Fruit fly (Drosophila melanogaster) whole organism, pupa: ENCODE measurements around the gene CG46462.

ENCODE experiments used
- CG10348 ChIP-seq: fragments of 200-800 bp; sonication (Bioruptor generic); IDR thresholded peaks from 2 replicates; pipeline ENCODE4 v1.3.6; 2022; ENCODE audit warnings: missing biosample characterization, missing genetic modification characterization
- CG12605 ChIP-seq: fragments of 200-800 bp; sonication (Bioruptor generic); IDR thresholded peaks from 2 replicates; pipeline ENCODE4 v1.3.6; 2022; ENCODE audit warnings: missing biosample characterization, missing genetic modification characterization
- CG13204 ChIP-seq: fragments of 200-800 bp; sonication (Bioruptor generic); optimal IDR thresholded peaks from 2 replicates; lab custom pipeline; 2018; ENCODE audit warnings: missing biosample characterization, mild to moderate bottlenecking, missing genetic modification characterization, moderate library complexity
- CG14655 ChIP-seq: fragments of 200-800 bp; sonication (Bioruptor generic); optimal IDR thresholded peaks from 3 replicates; lab custom pipeline; 2017; ENCODE audit warnings: mild to moderate bottlenecking, missing biosample characterization, missing genetic modification reagents, missing genetic modification characterization
- CG15710 ChIP-seq: fragments of 200-800 bp; sonication (Bioruptor generic); optimal IDR thresholded peaks from 2 replicates; lab custom pipeline; 2018; ENCODE audit warnings: missing biosample characterization, mild to moderate bottlenecking, missing genetic modification characterization, moderate library complexity
- CG17806 ChIP-seq: fragments of 200-800 bp; sonication (Bioruptor generic); optimal IDR thresholded peaks from 2 replicates; lab custom pipeline; 2018; ENCODE audit warnings: missing biosample characterization, mild to moderate bottlenecking, missing genetic modification characterization, moderate library complexity
- CG32121 ChIP-seq: fragments of 200-800 bp; sonication (Bioruptor generic); IDR thresholded peaks from 2 replicates; pipeline ENCODE4 v1.3.6; 2022; ENCODE audit warnings: missing biosample characterization, missing genetic modification characterization
- CG34367 ChIP-seq: fragments of 200-800 bp; sonication (Bioruptor generic); optimal IDR thresholded peaks from 2 replicates; lab custom pipeline; 2018; ENCODE audit warnings: missing biosample characterization, mild to moderate bottlenecking, missing genetic modification characterization
- CG4496 ChIP-seq: fragments of 200-800 bp; sonication (Bioruptor generic); IDR thresholded peaks from 3 replicates; pipeline ENCODE4 v1.3.6; 2022; ENCODE audit warnings: missing biosample characterization, missing genetic modification characterization
- CG8159 ChIP-seq: fragments of 200-800 bp; sonication (Bioruptor generic); optimal IDR thresholded peaks from 3 replicates; lab custom pipeline; 2018; ENCODE audit warnings: missing biosample characterization, mild to moderate bottlenecking, missing genetic modification characterization, moderate library complexity
- CG8301 ChIP-seq: fragments of 200-800 bp; sonication (Bioruptor generic); optimal IDR thresholded peaks from 2 replicates; lab custom pipeline; 2018; ENCODE audit warnings: missing biosample characterization, mild to moderate bottlenecking, missing genetic modification characterization
- CG9948 ChIP-seq: fragments of 200-800 bp; sonication (Bioruptor generic); optimal IDR thresholded peaks from 2 replicates; lab custom pipeline; 2018; ENCODE audit warnings: missing biosample characterization, mild to moderate bottlenecking, missing genetic modification characterization, moderate library complexity
- D1 ChIP-seq: fragments of 200-800 bp; sonication (Bioruptor generic); optimal IDR thresholded peaks from 2 replicates; lab custom pipeline; 2018; ENCODE audit warnings: missing biosample characterization, mild to moderate bottlenecking, missing genetic modification characterization, moderate library complexity
- EcR ChIP-seq: fragments of 200-800 bp; sonication (Bioruptor generic); optimal IDR thresholded peaks from 3 replicates; lab custom pipeline; 2019; ENCODE audit warnings: missing biosample characterization, missing genetic modification characterization, mild to moderate bottlenecking, moderate library complexity, missing genetic modification reagents
- Ets98B ChIP-seq: fragments of 200-800 bp; sonication (Bioruptor generic); IDR thresholded peaks from 2 replicates; pipeline ENCODE4 v1.3.6; 2022; ENCODE audit warnings: missing biosample characterization, missing genetic modification characterization
- Pif1A ChIP-seq: fragments of 200-800 bp; sonication (Bioruptor generic); optimal IDR thresholded peaks from 3 replicates; lab custom pipeline; 2016; ENCODE audit warnings: missing biosample characterization, missing genetic modification characterization
- Pif1B ChIP-seq: fragments of 200-800 bp; sonication (Bioruptor generic); optimal IDR thresholded peaks from 3 replicates; lab custom pipeline; 2016; ENCODE audit warnings: missing biosample characterization, missing genetic modification characterization
- Snoo ChIP-seq: fragments of 200-800 bp; sonication (Bioruptor generic); optimal IDR thresholded peaks from 3 replicates; lab custom pipeline; 2017; ENCODE audit warnings: missing biosample characterization, mild to moderate bottlenecking, missing genetic modification characterization, inconsistent platforms
- fd96Ca ChIP-seq: fragments of 200-800 bp; sonication (Bioruptor generic); IDR thresholded peaks from 3 replicates; pipeline ENCODE4 v1.3.6; 2022; ENCODE audit warnings: missing biosample characterization, missing genetic modification characterization
- gl ChIP-seq: fragments of 200-800 bp; sonication (Bioruptor generic); optimal IDR thresholded peaks from 2 replicates; lab custom pipeline; 2018; ENCODE audit warnings: missing biosample characterization, mild to moderate bottlenecking, missing genetic modification characterization
- rn ChIP-seq: fragments of 200-800 bp; sonication (Bioruptor generic); IDR thresholded peaks from 2 replicates; pipeline ENCODE4 v1.3.6; 2022; ENCODE audit warnings: missing biosample characterization, missing genetic modification characterization

Gene CG46462

DNA sequence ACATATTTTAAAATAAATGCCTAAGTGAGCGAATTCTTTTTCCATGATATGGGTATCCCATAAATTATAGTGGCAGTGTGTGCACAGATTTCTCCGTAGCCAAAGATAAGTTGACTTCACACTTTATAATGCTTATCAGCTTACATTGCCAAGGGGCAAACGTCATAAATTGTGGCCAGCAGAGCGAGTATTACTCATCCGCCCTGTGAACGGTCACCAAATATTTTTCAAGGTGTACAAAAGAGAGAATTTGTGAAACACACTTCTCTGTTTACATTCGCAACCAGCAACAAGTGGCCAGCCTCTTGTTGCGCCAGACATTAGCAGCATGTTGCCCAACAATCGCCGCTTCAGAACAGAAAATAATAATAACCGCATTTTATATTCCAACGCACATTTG lies 1.4 kb downstream of the CG46462 start:
- TF ChIP-seq CG12605 (GFP tag; lab: Robert Waterston, UW): peak; percentile 62
- TF ChIP-seq gl (tag; lab: Kevin White, UChicago): no peak
- TF ChIP-seq Snoo (tag; lab: Kevin White, UChicago): no peak
- TF ChIP-seq Ets98B (GFP tag; lab: Robert Waterston, UW): peak; percentile 53
- peak; percentile 35 for TF ChIP-seq Pif1A (GFP tag; lab: Kevin White, UChicago)
- 0 out of 3 replicates have a peak, but pooled peaks have one; percentile 10 for TF ChIP-seq fd96Ca
- peak; percentile 26; the same call in 1 of the 2 replicates for TF ChIP-seq CG32121
- TF ChIP-seq, all 21 proteins: peak for 5

- TF ChIP-seq CG13204 (GFP tag; lab: Kevin White, UChicago) (no peak), Ets98B (GFP tag; lab: Robert Waterston, UW) (peak; percentile 30; the same call in 1 of the 2 replicates), gl (tag; lab: Kevin White, UChicago) (no peak), Snoo (tag; lab: Kevin White, UChicago) (no peak), CG10348 (no peak), CG32121 (peak; percentile 16; the same call in 1 of the 2 replicates), CG34367 (no peak), EcR (GFP tag; lab: Kevin White, UChicago) (no peak), fd96Ca (no peak), CG4496 (GFP tag; lab: Robert Waterston, UW) (no peak; the same call in 2 of the 3 replicates), CG12605 (GFP tag; lab: Robert Waterston, UW) (peak; percentile 52), Pif1B (GFP tag; lab: Kevin White, UChicago) (no peak), CG14655 (GFP tag; lab: Kevin White, UChicago) (no peak)
- TF ChIP-seq, all 21 proteins: peak for 3
Measured at dm6 chr3L:19939024-19939423, 7.5 kb downstream of the CG46462 start, which contains the start of gene Ac76E. Gene Ac76E (plus strand): TSS chr3L:19939287.

- no peak for TF ChIP-seq gl (tag; lab: Kevin White, UChicago)
- no peak for TF ChIP-seq D1 (tag; lab: Kevin White, UChicago)
- TF ChIP-seq Pif1B (GFP tag; lab: Kevin White, UChicago): no peak
Measured at dm6 chr3L:19940349-19940748, 8.9 kb downstream of the CG46462 start.

- no peak for TF ChIP-seq gl (tag; lab: Kevin White, UChicago)
- no peak for TF ChIP-seq CG13204 (GFP tag; lab: Kevin White, UChicago)
- TF ChIP-seq CG34367: no peak
- TF ChIP-seq Ets98B (GFP tag; lab: Robert Waterston, UW): no peak
- no peak for TF ChIP-seq CG8301 (tag; lab: Kevin White, UChicago)
- no peak for TF ChIP-seq rn (GFP tag; lab: Robert Waterston, UW)
- TF ChIP-seq CG10348: no peak
- TF ChIP-seq Snoo (tag; lab: Kevin White, UChicago): no peak
- no peak for TF ChIP-seq CG15710 (tag; lab: Kevin White, UChicago)
- TF ChIP-seq CG17806 (tag; lab: Kevin White, UChicago): no peak
- TF ChIP-seq CG4496 (GFP tag; lab: Robert Waterston, UW): no peak
- TF ChIP-seq EcR (GFP tag; lab: Kevin White, UChicago): no peak
- no peak for TF ChIP-seq CG32121
- TF ChIP-seq Pif1B (GFP tag; lab: Kevin White, UChicago): no peak
- TF ChIP-seq CG12605 (GFP tag; lab: Robert Waterston, UW): no peak
- TF ChIP-seq CG8159 (tag; lab: Kevin White, UChicago): no peak
- TF ChIP-seq CG14655 (GFP tag; lab: Kevin White, UChicago): no peak
- no peak for TF ChIP-seq D1 (tag; lab: Kevin White, UChicago)
- no peak for TF ChIP-seq Pif1A (GFP tag; lab: Kevin White, UChicago)
Measured at dm6 chr3L:19941162-19941561, 9.7 kb downstream of the CG46462 start.

dm6 chr3L:19945469-19945868 lies 14.0 kb downstream of the CG46462 start:
- no peak for TF ChIP-seq CG8301 (tag; lab: Kevin White, UChicago)
- no peak for TF ChIP-seq Ets98B (GFP tag; lab: Robert Waterston, UW)
- no peak for TF ChIP-seq CG15710 (tag; lab: Kevin White, UChicago)
- no peak for TF ChIP-seq CG8159 (tag; lab: Kevin White, UChicago)
- TF ChIP-seq CG34367: no peak
- TF ChIP-seq EcR (GFP tag; lab: Kevin White, UChicago): no peak
- no peak for TF ChIP-seq CG17806 (tag; lab: Kevin White, UChicago)
- no peak for TF ChIP-seq Pif1B (GFP tag; lab: Kevin White, UChicago)
- no peak for TF ChIP-seq CG4496 (GFP tag; lab: Robert Waterston, UW)
- no peak for TF ChIP-seq CG10348
- no peak for TF ChIP-seq CG32121
- no peak for TF ChIP-seq Pif1A (GFP tag; lab: Kevin White, UChicago)
- no peak for TF ChIP-seq CG9948 (tag; lab: Kevin White, UChicago)
- TF ChIP-seq CG12605 (GFP tag; lab: Robert Waterston, UW): no peak
- TF ChIP-seq rn (GFP tag; lab: Robert Waterston, UW): no peak
- TF ChIP-seq fd96Ca: no peak
- TF ChIP-seq, all 21 proteins: peak for 0

- no peak for TF ChIP-seq Ets98B (GFP tag; lab: Robert Waterston, UW)
- TF ChIP-seq CG32121: no peak
- no peak for TF ChIP-seq Snoo (tag; lab: Kevin White, UChicago)
- no peak for TF ChIP-seq CG8301 (tag; lab: Kevin White, UChicago)
- no peak for TF ChIP-seq CG13204 (GFP tag; lab: Kevin White, UChicago)
Measured at dm6 chr3L:19951035-19951434, 19.5 kb downstream of the CG46462 start, which contains the start of gene CG32219. Gene CG32219 (minus strand): TSS chr3L:19951135.
